Fruit fly (Drosophila melanogaster) whole organism, wandering third instar larva: Measurements from ENCODE around the gene CG12679.

ENCODE experiments used
- CG32264 ChIP-seq: fragments of 200-800 bp; sonication (Bioruptor generic); optimal IDR thresholded peaks from 2 replicates; lab custom pipeline; 2016; ENCODE audit warnings: missing biosample characterization, missing genetic modification characterization
- Dfd ChIP-seq: fragments of >200 bp; optimal IDR thresholded peaks from 2 replicates; lab custom pipeline; 2017; ENCODE audit warnings: missing biosample characterization, missing genetic modification characterization
- Myc ChIP-seq: fragments of >200 bp; optimal IDR thresholded peaks from 2 replicates; lab custom pipeline; 2017
- brk ChIP-seq: fragments of 200-800 bp; sonication (Bioruptor generic); optimal IDR thresholded peaks from 2 replicates; lab custom pipeline; 2016; ENCODE audit warnings: missing biosample characterization, mild to moderate bottlenecking, missing genetic modification characterization
- dl ChIP-seq, 2 experiments: fragments of 175-275, 200-275 bp in 1 of 2; fragments of 200-275 bp in 1 of 2; sonication (Bioruptor generic); optimal IDR thresholded peaks; lab custom pipeline; 2018; ENCODE audit warnings: mild to moderate bottlenecking in 2 of 2, missing biosample characterization in 2 of 2, missing genetic modification characterization in 2 of 2, moderate library complexity in 2 of 2; ENCODE audit not compliant: partially characterized antibody in 2 of 2, insufficient read depth in 1 of 2
- dmrt93B ChIP-seq: fragments of 200-800 bp; sonication (Bioruptor generic); optimal IDR thresholded peaks from 2 replicates; lab custom pipeline; 2018; ENCODE audit warnings: missing biosample characterization, mild to moderate bottlenecking, missing genetic modification characterization
- ey ChIP-seq: fragments of 200-800 bp; sonication (Bioruptor generic); optimal IDR thresholded peaks from 2 replicates; lab custom pipeline; 2016; ENCODE audit warnings: missing biosample characterization, missing genetic modification characterization
- h ChIP-seq: fragments of 200-800 bp; sonication (Bioruptor generic); optimal IDR thresholded peaks from 3 replicates; lab custom pipeline; 2016; ENCODE audit warnings: missing biosample characterization, mild to moderate bottlenecking, missing genetic modification characterization
- psq ChIP-seq: fragments of 200-800 bp; sonication (Bioruptor generic); optimal IDR thresholded peaks from 3 replicates; lab custom pipeline; 2017; ENCODE audit warnings: missing biosample characterization, mild to moderate bottlenecking, missing genetic modification characterization, moderate library complexity

DNA sequence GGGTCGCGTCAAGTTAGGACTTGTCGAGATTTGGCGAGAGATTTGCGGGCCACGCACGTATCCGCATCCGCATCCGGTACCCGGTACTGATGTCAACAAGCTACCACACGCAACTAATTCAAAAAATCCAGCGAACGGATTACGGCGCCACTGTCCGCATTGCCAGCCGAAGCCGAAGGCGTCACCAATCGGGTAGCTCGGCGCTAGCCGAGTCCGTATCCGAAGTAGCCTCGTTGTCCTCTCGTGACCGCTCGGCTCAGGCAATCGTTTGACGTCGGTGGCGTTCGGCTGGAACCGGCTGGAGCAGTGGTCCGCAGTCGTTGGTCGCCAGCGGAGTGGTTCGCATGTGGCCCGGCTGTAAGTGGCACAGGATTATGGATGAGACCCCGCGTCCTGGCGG, 46.0 kb downstream of the CG12679 start, which contains the start of gene CG1504:
- TF ChIP-seq dmrt93B (GFP tag; lab: Kevin White, UChicago) (no peak), psq (GFP tag; lab: Kevin White, UChicago) (no peak), dl (GFP tag; optimal IDR thresholded peaks at IDR 0.05; lab: Kevin White, UChicago; ENCODE audit: insufficient read depth in 1 of 2, partially characterized antibody in 2 of 2) (no peak), Myc (no peak), brk (no peak), CG32264 (GFP tag; lab: Kevin White, UChicago) (no peak), Dfd (GFP tag; lab: Kevin White, UChicago) (no peak), ey (GFP tag; lab: Kevin White, UChicago) (no peak), h (GFP tag; lab: Kevin White, UChicago) (no peak)
